Worm (Caenorhabditis elegans): ENCODE data around the gene srr-9.

srr-9 gene

ce11 chrV:7721945-7722344, 15.9 kb upstream of the srr-9 start, which contains the start of gene ZK105.14:
TSS of gene ZK105.14 (minus strand) at chrV:7722045.
- no peak for TF ChIP-seq dve-1 (tag; optimal IDR thresholded peaks at IDR 0.05; ENCODE audit: insufficient read depth)
- TF ChIP-seq aha-1 (tag) = peak; percentile 32
- no peak for TF ChIP-seq pha-4 (GFP tag; IDR thresholded peaks at IDR 0.05)
- no peak for TF ChIP-seq pha-4 (tag; optimal IDR thresholded peaks at IDR 0.05)
- TF ChIP-seq Y105C5A.15 (GFP tag; IDR thresholded peaks at IDR 0.05) = no peak

ce11 chrV:7723967-7724544, 13.8 kb upstream of the srr-9 start, which contains the start of the genes ZK105.6 and ZK105.8:
TSS of gene ZK105.6 (minus strand) at chrV:7724067.
TSS of gene ZK105.8 (plus strand) at chrV:7724494.
- no peak for TF ChIP-seq nhr-10 (tag; optimal IDR thresholded peaks at IDR 0.05)
- no peak for TF ChIP-seq nhr-6 (tag; optimal IDR thresholded peaks at IDR 0.05)
- no peak for TF ChIP-seq mxl-2 (GFP tag; conservative IDR thresholded peaks at IDR 0.05)
- TF ChIP-seq lin-38 (GFP tag; IDR thresholded peaks at IDR 0.05) = no peak
- no peak for TF ChIP-seq lir-3 (tag; optimal IDR thresholded peaks at IDR 0.05)
- no peak for TF ChIP-seq tag-97 (GFP tag; IDR thresholded peaks at IDR 0.05)
- no peak for TF ChIP-seq tra-1 (GFP tag; IDR thresholded peaks at IDR 0.05)
- no peak for TF ChIP-seq aly-2 (tag; optimal IDR thresholded peaks at IDR 0.05)

- TF ChIP-seq nhr-41 (GFP tag; IDR thresholded peaks at IDR 0.05) = no peak
- peak; percentile 80 for TF ChIP-seq aha-1 (tag)
Measured at ce11 chrV:7726202-7726601, 11.6 kb upstream of the srr-9 start.

- peak; percentile 0 for TF ChIP-seq rbr-2 (tag; optimal IDR thresholded peaks at IDR 0.05)
- TF ChIP-seq snpc-4 (tag; optimal IDR thresholded peaks at IDR 0.05) = no peak
- TF ChIP-seq unc-62 (GFP tag; optimal IDR thresholded peaks at IDR 0.05 in 1 of 2) = peak in 1 of 2 experiments; percentile 85
- no peak for TF ChIP-seq unc-62 (tag; optimal IDR thresholded peaks at IDR 0.05)
- no peak for TF ChIP-seq nhr-76 (tag; optimal IDR thresholded peaks at IDR 0.05)
- TF ChIP-seq ZK337.2 (GFP tag; IDR thresholded peaks at IDR 0.05) = no peak
- TF ChIP-seq nhr-48 (tag; optimal IDR thresholded peaks at IDR 0.05) = no peak
- TF ChIP-seq zfp-2 (tag; optimal IDR thresholded peaks at IDR 0.05) = no peak
- TF ChIP-seq ZK546.5 (tag; optimal IDR thresholded peaks at IDR 0.05) = no peak
- no peak for TF ChIP-seq nhr-11 (tag; optimal IDR thresholded peaks at IDR 0.05)
Measured at ce11 chrV:7726927-7727326, 10.9 kb upstream of the srr-9 start.

- TF ChIP-seq egl-43 (GFP tag; IDR thresholded peaks at IDR 0.05) (peak; percentile 89), nhr-77 (tag; optimal IDR thresholded peaks at IDR 0.05) (peak; percentile 36), dmd-9 (GFP tag; IDR thresholded peaks at IDR 0.05) (0 out of 2 replicates have a peak, but pooled peaks have one; percentile 6), hif-1 (tag; optimal IDR thresholded peaks at IDR 0.05) (peak; percentile 4 to 76), nhr-41 (GFP tag; IDR thresholded peaks at IDR 0.05) (no peak), aly-2 (tag; optimal IDR thresholded peaks at IDR 0.05) (no peak), fkh-10 (GFP tag; optimal IDR thresholded peaks at IDR 0.05) (peak; percentile 73), ceh-32 (tag; optimal IDR thresholded peaks at IDR 0.05; ENCODE audit: poor library complexity) (peak; percentile 59), daf-16 (GFP tag; optimal IDR thresholded peaks at IDR 0.05) (peak in 1 of 2 experiments; percentile 78), daf-16 (tag; optimal IDR thresholded peaks at IDR 0.05) (no peak), mdt-29 (GFP tag; IDR thresholded peaks at IDR 0.05) (no peak), nhr-25 (tag; optimal IDR thresholded peaks at IDR 0.05; ENCODE audit: borderline replicate concordance, insufficient read depth) (no peak), snpc-4 (tag; optimal IDR thresholded peaks at IDR 0.05) (no peak), tra-1 (GFP tag; IDR thresholded peaks at IDR 0.05) (peak; percentile 63), nhr-76 (tag; optimal IDR thresholded peaks at IDR 0.05) (no peak), dve-1 (tag; optimal IDR thresholded peaks at IDR 0.05; ENCODE audit: insufficient read depth) (peak; percentile 29), dmd-6 (GFP tag; IDR thresholded peaks at IDR 0.05) (peak; percentile 82), nhr-11 (tag; optimal IDR thresholded peaks at IDR 0.05) (peak; percentile 75), Y75B8A.6 (GFP tag; IDR thresholded peaks at IDR 0.05) (no peak), nhr-48 (tag; optimal IDR thresholded peaks at IDR 0.05) (peak; percentile 84), ces-1 (GFP tag; optimal IDR thresholded peaks at IDR 0.05) (peak; percentile 48), F26F4.8 (GFP tag; conservative IDR thresholded peaks at IDR 0.05) (no peak), mdl-1 (tag; optimal IDR thresholded peaks at IDR 0.05) (peak; percentile 9 to 56), arid-1 (GFP tag; conservative IDR thresholded peaks at IDR 0.05) (peak; percentile 49; the same call in 1 of the 2 replicates), set-16 (GFP tag; IDR thresholded peaks at IDR 0.05) (peak; percentile 98), hlh-11 (tag; optimal IDR thresholded peaks at IDR 0.05) (peak; percentile 91)
Measured at ce11 chrV:7728003-7728678, 9.7 kb upstream of the srr-9 start.

Measured in whole organism, L4 larva.